Worm (Caenorhabditis elegans) whole organism, L4 larva: ENCODE data around the gene C12D12.1.

Source experiments
- F10B5.3 ChIP-seq: sonication (generic microtip); optimal IDR thresholded peaks from 2 replicates; lab custom pipeline; 2016; ENCODE audit warnings: mild to moderate bottlenecking, missing genetic modification characterization, missing compliant biosample characterization
- ZK546.5 ChIP-seq, 2 experiments: sonication (generic microtip); optimal IDR thresholded peaks; 2 replicates each; lab custom pipeline; 2017; ENCODE audit warnings: missing biosample characterization in 2 of 2, missing genetic modification characterization in 2 of 2
- aha-1 ChIP-seq: fragments of 150-350 bp; peaks from one replicate; lab custom pipeline; 2014; ENCODE audit warnings: missing biosample characterization, missing genetic modification characterization
- hif-1 ChIP-seq, 2 experiments: sonication (generic microtip); optimal IDR thresholded peaks; 2 replicates each; lab custom pipeline; 2016 to 2017; ENCODE audit warnings: missing compliant biosample characterization in 2 of 2, missing genetic modification characterization in 2 of 2, missing genetic modification reagents in 2 of 2, missing genotype in 2 of 2, mild to moderate bottlenecking in 1 of 2
- nhr-237 ChIP-seq: sonication (generic microtip); optimal IDR thresholded peaks from 2 replicates; lab custom pipeline; 2017; ENCODE audit warnings: missing biosample characterization, missing genetic modification characterization
- nhr-25 ChIP-seq: sonication (generic microtip); optimal IDR thresholded peaks from 2 replicates; lab custom pipeline; 2017; ENCODE audit warnings: missing genetic modification characterization, mild to moderate bottlenecking, missing compliant biosample characterization, antibody characterized with exemption, moderate library complexity, borderline replicate concordance; ENCODE audit not compliant: insufficient read depth
- nhr-48 ChIP-seq: sonication (generic microtip); optimal IDR thresholded peaks from 2 replicates; lab custom pipeline; 2016; ENCODE audit warnings: mild to moderate bottlenecking, missing genetic modification characterization, missing compliant biosample characterization
- php-3 ChIP-seq: fragments of 200-800 bp; sonication (Bioruptor generic); IDR thresholded peaks from 2 replicates; pipeline ENCODE4 v1.3.6; 2022; ENCODE audit warnings: missing genetic modification reagents, missing genetic modification characterization, missing compliant biosample characterization
- snpc-4 ChIP-seq: fragments of 150-350 bp; optimal IDR thresholded peaks from 2 replicates; lab custom pipeline; 2014; ENCODE audit warnings: missing biosample characterization, missing genetic modification characterization
- zfp-2 ChIP-seq: sonication (generic microtip); optimal IDR thresholded peaks from 2 replicates; lab custom pipeline; 2016; ENCODE audit warnings: mild to moderate bottlenecking, missing genetic modification characterization, missing compliant biosample characterization

DNA sequence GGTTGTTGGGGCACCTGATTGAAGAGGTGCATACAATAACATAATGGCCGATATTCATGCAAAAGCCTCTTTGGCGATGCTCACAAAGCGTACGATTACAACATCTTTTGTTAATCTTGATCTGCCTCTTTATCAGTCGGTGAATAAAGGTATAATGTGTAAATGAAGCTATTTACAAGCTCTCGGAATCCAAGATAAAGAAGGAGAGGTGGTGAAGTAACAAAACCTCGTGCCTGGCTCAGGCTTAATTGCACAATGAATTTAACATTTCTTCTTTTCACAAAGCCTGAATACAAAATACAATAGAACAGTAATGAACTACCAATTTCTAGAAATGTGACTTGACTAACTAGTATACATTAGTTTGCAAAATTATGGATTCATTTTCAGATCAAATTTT is 8.2 kb downstream of the C12D12.1 start:
- TF ChIP-seq zfp-2 (no peak), ZK546.5 (tag; optimal IDR thresholded peaks at IDR 0.05; lab: Kevin White, UChicago) (no peak), aha-1 (no peak), F10B5.3 (tag; lab: Kevin White, UChicago) (no peak), snpc-4 (tag; lab: Kevin White, UChicago) (no peak), nhr-25 (tag; lab: Kevin White, UChicago) (no peak), php-3 (GFP tag; lab: Robert Waterston, UW) (no peak), nhr-237 (tag; lab: Kevin White, UChicago) (no peak), hif-1 (tag; optimal IDR thresholded peaks at IDR 0.05; lab: Kevin White, UChicago) (no peak), nhr-48 (tag; lab: Kevin White, UChicago) (no peak)
